Worm (Caenorhabditis elegans): ENCODE results near the gene glr-4.

DNA sequence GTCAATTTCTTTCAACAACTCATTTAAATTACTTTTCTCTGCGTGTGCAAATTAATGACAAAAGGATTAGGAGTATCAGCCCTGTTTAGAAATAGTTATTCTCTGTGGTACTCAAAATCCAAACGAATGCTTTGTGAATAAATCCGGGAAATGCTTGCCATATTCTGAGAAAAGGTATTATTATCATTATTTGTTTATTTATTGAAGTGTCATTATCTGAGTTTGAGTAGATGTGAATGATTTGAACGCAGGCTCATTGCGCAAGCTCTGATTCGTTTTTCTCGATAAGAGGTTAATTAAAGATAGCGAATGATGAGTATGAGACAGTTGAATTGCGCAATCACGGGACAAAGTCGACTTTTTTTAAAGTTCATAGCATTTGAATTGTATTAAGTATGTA is 33.8 kb upstream of the glr-4 start:
- TF ChIP-seq zim-3 (tag; optimal IDR thresholded peaks at IDR 0.05), result no peak
- no peak for TF ChIP-seq nhr-90 (tag; optimal IDR thresholded peaks at IDR 0.05)
- no peak for TF ChIP-seq akir-1 (GFP tag; optimal IDR thresholded peaks at IDR 0.05)
- TF ChIP-seq dpff-1 (tag; optimal IDR thresholded peaks at IDR 0.05), result no peak
- TF ChIP-seq cebp-2 (GFP tag; IDR thresholded peaks at IDR 0.05), result no peak
- no peak for TF ChIP-seq pha-4 (tag; optimal IDR thresholded peaks at IDR 0.05)
- no peak for TF ChIP-seq ama-1 (optimal IDR thresholded peaks at IDR 0.05)
- no peak for TF ChIP-seq ama-1 (GFP tag; optimal IDR thresholded peaks at IDR 0.05)
- TF ChIP-seq ztf-26 (tag; optimal IDR thresholded peaks at IDR 0.05), result no peak
- TF ChIP-seq madf-6 (GFP tag; IDR thresholded peaks at IDR 0.05), result no peak
- TF ChIP-seq repo-1 (tag; optimal IDR thresholded peaks at IDR 0.05), result no peak
- TF ChIP-seq madf-8 (GFP tag; conservative IDR thresholded peaks at IDR 0.05), result no peak
